Worm (Caenorhabditis elegans) whole organism, young adult: Measurements from ENCODE around the gene K07D4.6.

Experiments
- B0019.2 ChIP-seq: fragments of 200-800 bp; sonication (Bioruptor generic); conservative IDR thresholded peaks from 2 replicates; pipeline ENCODE4 v1.3.6; 2022; ENCODE audit warnings: missing genetic modification reagents, missing genetic modification characterization, missing compliant biosample characterization
- B0261.1 ChIP-seq: sonication (generic microtip); optimal IDR thresholded peaks from 2 replicates; lab custom pipeline; 2016; ENCODE audit warnings: mild to moderate bottlenecking, missing genetic modification characterization, moderate library complexity, missing compliant biosample characterization
- C06A6.2 ChIP-seq: fragments of 200-800 bp; sonication (Bioruptor generic); conservative IDR thresholded peaks from 2 replicates; pipeline ENCODE4 v1.3.6; 2022; ENCODE audit warnings: missing genetic modification characterization, missing compliant biosample characterization
- F37B4.10 ChIP-seq: fragments of 200-800 bp; sonication (Bioruptor generic); IDR thresholded peaks from 2 replicates; pipeline ENCODE4 v1.3.6; 2022; ENCODE audit warnings: missing genetic modification characterization, missing compliant biosample characterization
- F57C9.4 ChIP-seq: sonication (generic microtip); optimal IDR thresholded peaks from 2 replicates; lab custom pipeline; 2017; ENCODE audit warnings: mild to moderate bottlenecking, missing genetic modification characterization, missing compliant biosample characterization
- Y79H2A.3 ChIP-seq: fragments of 200-800 bp; sonication (Bioruptor generic); conservative IDR thresholded peaks from 2 replicates; pipeline ENCODE4 v1.3.6; 2022; ENCODE audit warnings: missing genetic modification reagents, missing genetic modification characterization, missing compliant biosample characterization
- ZK185.1 ChIP-seq: sonication (generic microtip); optimal IDR thresholded peaks from 2 replicates; lab custom pipeline; 2016; ENCODE audit warnings: mild to moderate bottlenecking, missing genetic modification characterization, missing compliant biosample characterization; ENCODE audit not compliant: poor library complexity, severe bottlenecking
- akir-1 ChIP-seq: fragments of 200-800 bp; sonication (Bioruptor generic); optimal IDR thresholded peaks from 2 replicates; lab custom pipeline; 2018; ENCODE audit warnings: mild to moderate bottlenecking, missing genetic modification characterization, moderate library complexity, missing compliant biosample characterization
- aptf-2 ChIP-seq: fragments of 200-800 bp; sonication (Bioruptor generic); conservative IDR thresholded peaks from 2 replicates; pipeline ENCODE4 v1.3.6; 2022; ENCODE audit warnings: missing genetic modification reagents, missing genetic modification characterization, missing compliant biosample characterization
- aptf-3 ChIP-seq: fragments of 200-800 bp; sonication (Bioruptor generic); IDR thresholded peaks from 2 replicates; pipeline ENCODE4 v1.3.6; 2022; ENCODE audit warnings: missing genetic modification characterization, missing compliant biosample characterization
- atf-7 ChIP-seq: sonication (generic microtip); optimal IDR thresholded peaks from 2 replicates; lab custom pipeline; 2017; ENCODE audit warnings: mild to moderate bottlenecking, missing genetic modification characterization, missing compliant biosample characterization
- athp-1 ChIP-seq: sonication (generic microtip); optimal IDR thresholded peaks from 2 replicates; lab custom pipeline; 2017; ENCODE audit warnings: mild to moderate bottlenecking, missing genetic modification characterization, missing compliant biosample characterization
- attf-3 ChIP-seq: fragments of 200-800 bp; sonication (Bioruptor generic); conservative IDR thresholded peaks from 2 replicates; pipeline ENCODE4 v1.3.6; 2022; ENCODE audit warnings: missing genetic modification reagents, missing genetic modification characterization, missing compliant biosample characterization
- attf-6 ChIP-seq: fragments of 200-800 bp; sonication (Bioruptor generic); IDR thresholded peaks from 2 replicates; pipeline ENCODE4 v1.3.6; 2022; ENCODE audit warnings: missing genetic modification reagents, missing genetic modification characterization, missing compliant biosample characterization
- bed-2 ChIP-seq: fragments of 200-800 bp; sonication (Bioruptor generic); IDR thresholded peaks from 2 replicates; pipeline ENCODE4 v1.3.6; 2022; ENCODE audit warnings: missing genetic modification reagents, missing genetic modification characterization, missing compliant biosample characterization
- cebp-1 ChIP-seq, 2 experiments: fragments of 200-800 bp in 1 of 2; sonication (Bioruptor generic) in 1 of 2; sonication (generic microtip) in 1 of 2; IDR thresholded peaks in 1 of 2; optimal IDR thresholded peaks in 1 of 2; 2 replicates each; pipeline versions ENCODE4 v1.3.6 to Lab custom; 2017 to 2022; ENCODE audit warnings: missing compliant biosample characterization in 2 of 2, missing genetic modification characterization in 2 of 2, mild to moderate bottlenecking in 1 of 2, missing genetic modification reagents in 1 of 2, moderate library complexity in 1 of 2
- ceh-27 ChIP-seq: fragments of 200-800 bp; sonication (Bioruptor generic); optimal IDR thresholded peaks from 2 replicates; lab custom pipeline; 2018; ENCODE audit warnings: mild to moderate bottlenecking, missing genetic modification characterization, moderate library complexity, missing compliant biosample characterization
- ceh-40 ChIP-seq: fragments of 200-800 bp; sonication (Bioruptor generic); IDR thresholded peaks from 2 replicates; pipeline ENCODE4 v1.3.6; 2022; ENCODE audit warnings: missing genetic modification characterization, missing compliant biosample characterization
- ceh-91 ChIP-seq: fragments of 200-800 bp; sonication (Bioruptor generic); IDR thresholded peaks from 2 replicates; pipeline ENCODE4 v1.3.6; 2022; ENCODE audit warnings: missing genetic modification reagents, missing genetic modification characterization, missing compliant biosample characterization
- dpl-1 ChIP-seq: fragments of 150-350 bp; optimal IDR thresholded peaks from 2 replicates; lab custom pipeline; 2014; ENCODE audit warnings: missing biosample characterization, missing genetic modification reagents, missing genetic modification characterization
- egl-18 ChIP-seq: fragments of 200-800 bp; sonication (Bioruptor generic); IDR thresholded peaks from 2 replicates; pipeline ENCODE4 v1.3.6; 2022; ENCODE audit warnings: missing genetic modification reagents, missing genetic modification characterization, missing compliant biosample characterization
- ekl-4 ChIP-seq: fragments of 200-800 bp; sonication (Bioruptor generic); IDR thresholded peaks from 2 replicates; pipeline ENCODE4 v1.3.6; 2022; ENCODE audit warnings: missing genetic modification reagents, missing genetic modification characterization, missing compliant biosample characterization
- ets-4 ChIP-seq: fragments of 200-800 bp; sonication (Bioruptor generic); optimal IDR thresholded peaks from 2 replicates; lab custom pipeline; 2018; ENCODE audit warnings: mild to moderate bottlenecking, missing genetic modification characterization, missing compliant biosample characterization
- hlh-12 ChIP-seq: sonication (generic microtip); optimal IDR thresholded peaks from 2 replicates; lab custom pipeline; 2016; ENCODE audit warnings: missing genetic modification characterization, missing compliant biosample characterization
- hmg-20 ChIP-seq: fragments of 200-800 bp; sonication (Bioruptor generic); IDR thresholded peaks from 2 replicates; pipeline ENCODE4 v1.3.6; 2022; ENCODE audit warnings: missing genetic modification reagents, missing genetic modification characterization, missing compliant biosample characterization
- lin-26 ChIP-seq: fragments of 200-800 bp; sonication (Bioruptor generic); IDR thresholded peaks from 2 replicates; pipeline ENCODE4 v1.3.6; 2022; ENCODE audit warnings: missing genetic modification reagents, missing genetic modification characterization, missing compliant biosample characterization
- lin-54 ChIP-seq: fragments of 200-800 bp; sonication (Bioruptor generic); optimal IDR thresholded peaks from 2 replicates; lab custom pipeline; 2018; ENCODE audit warnings: mild to moderate bottlenecking, missing genetic modification characterization, missing compliant biosample characterization
- lsl-1 ChIP-seq: fragments of 200-800 bp; sonication (Bioruptor generic); optimal IDR thresholded peaks from 2 replicates; lab custom pipeline; 2018; ENCODE audit warnings: mild to moderate bottlenecking, missing genetic modification characterization, moderate library complexity, missing compliant biosample characterization
- mes-4 ChIP-seq: sonication (generic microtip); optimal IDR thresholded peaks from 2 replicates; lab custom pipeline; 2016; ENCODE audit warnings: missing genotype, missing genetic modification characterization, missing compliant biosample characterization
- nfyb-1 ChIP-seq: fragments of 200-800 bp; sonication (Bioruptor generic); IDR thresholded peaks from 2 replicates; pipeline ENCODE4 v1.3.6; 2022; ENCODE audit warnings: missing genetic modification reagents, missing genetic modification characterization, missing compliant biosample characterization
- nhr-179 ChIP-seq: sonication (generic microtip); optimal IDR thresholded peaks from 2 replicates; lab custom pipeline; 2016; ENCODE audit warnings: mild to moderate bottlenecking, missing genetic modification characterization, missing compliant biosample characterization
- nhr-80 ChIP-seq: sonication (generic microtip); optimal IDR thresholded peaks from 2 replicates; lab custom pipeline; 2016; ENCODE audit warnings: missing genetic modification characterization, missing compliant biosample characterization
- pbrm-1 ChIP-seq: fragments of 200-800 bp; sonication (Bioruptor generic); IDR thresholded peaks from 2 replicates; pipeline ENCODE4 v1.3.6; 2022; ENCODE audit warnings: missing genetic modification reagents, missing genetic modification characterization, missing compliant biosample characterization
- pha-4 ChIP-seq: fragments of 150-350 bp; sonication (generic microtip); optimal IDR thresholded peaks from 2 replicates; lab custom pipeline; 2014; ENCODE audit warnings: missing biosample characterization, missing genetic modification reagents, missing genetic modification characterization
- snpc-1.1 ChIP-seq: sonication (generic microtip); optimal IDR thresholded peaks from 2 replicates; lab custom pipeline; 2017; ENCODE audit warnings: missing genetic modification characterization, mild to moderate bottlenecking, missing compliant biosample characterization, antibody characterized with exemption, moderate library complexity, missing genotype, missing genetic modification reagents; ENCODE audit not compliant: insufficient read depth
- snpc-4 ChIP-seq, 5 experiments: fragments of 150-350 bp in 1 of 5; sonication (generic microtip) in 4 of 5; optimal IDR thresholded peaks; 2 replicates each; lab custom pipeline; 2014 to 2018; ENCODE audit warnings: missing genetic modification characterization in 5 of 5, missing biosample characterization in 3 of 5, antibody characterized with exemption in 2 of 5, mild to moderate bottlenecking in 2 of 5, missing compliant biosample characterization in 2 of 5, missing genotype in 2 of 5, moderate library complexity in 2 of 5, missing genetic modification reagents in 1 of 5
- sptf-2 ChIP-seq: fragments of 200-800 bp; sonication (Bioruptor generic); optimal IDR thresholded peaks from 2 replicates; lab custom pipeline; 2018; ENCODE audit warnings: mild to moderate bottlenecking, missing genetic modification characterization, missing compliant biosample characterization
- tlf-1 ChIP-seq: fragments of 200-800 bp; sonication (Bioruptor generic); optimal IDR thresholded peaks from 2 replicates; lab custom pipeline; 2018; ENCODE audit warnings: mild to moderate bottlenecking, missing genetic modification characterization, missing compliant biosample characterization
- unc-130 ChIP-seq: sonication (generic microtip); optimal IDR thresholded peaks from 2 replicates; lab custom pipeline; 2016; ENCODE audit warnings: missing genetic modification reagents, missing genetic modification characterization, missing compliant biosample characterization
- zfh-2 ChIP-seq: fragments of 200-800 bp; sonication (Bioruptor generic); conservative IDR thresholded peaks from 2 replicates; pipeline ENCODE4 v1.3.6; 2022; ENCODE audit warnings: missing genetic modification reagents, missing genetic modification characterization, missing compliant biosample characterization
- ztf-25 ChIP-seq: fragments of 200-800 bp; sonication (Bioruptor generic); IDR thresholded peaks from 2 replicates; pipeline ENCODE4 v1.3.6; 2022; ENCODE audit warnings: missing genetic modification reagents, missing genetic modification characterization, missing compliant biosample characterization
- ztf-28 ChIP-seq: fragments of 200-800 bp; sonication (Bioruptor generic); IDR thresholded peaks from 2 replicates; pipeline ENCODE4 v1.3.6; 2022; ENCODE audit warnings: missing genetic modification reagents, missing genetic modification characterization, missing compliant biosample characterization

Gene K07D4.6

ce11 chrII:4004614-4005013 is 13.9 kb downstream of the K07D4.6 start, which contains the start of gene ephx-1:
Gene ephx-1, plus strand, starts transcription at chrII:4004914.
- no peak for TF ChIP-seq nhr-179 (tag; lab: Kevin White, UChicago)
- TF ChIP-seq hmg-20 (GFP tag; lab: Robert Waterston, UW): no peak
- no peak for TF ChIP-seq ets-4 (GFP tag; lab: Kevin White, UChicago)
- TF ChIP-seq akir-1 (GFP tag; lab: Kevin White, UChicago): no peak
- no peak for TF ChIP-seq snpc-4 (GFP tag; optimal IDR thresholded peaks at IDR 0.05; lab: Kevin White, UChicago)
- TF ChIP-seq snpc-4 (tag; optimal IDR thresholded peaks at IDR 0.05; lab: Kevin White, UChicago): no peak
- TF ChIP-seq lin-54 (GFP tag; lab: Kevin White, UChicago): no peak
- no peak for TF ChIP-seq ztf-25 (GFP tag; lab: Robert Waterston, UW)
- TF ChIP-seq cebp-1 (GFP tag; IDR thresholded peaks at IDR 0.05; lab: Robert Waterston, UW): no peak
- no peak for TF ChIP-seq cebp-1 (tag; optimal IDR thresholded peaks at IDR 0.05; lab: Kevin White, UChicago)
- no peak for TF ChIP-seq B0019.2 (GFP tag; lab: Robert Waterston, UW)
- no peak for TF ChIP-seq aptf-3 (GFP tag; lab: Robert Waterston, UW)
- TF ChIP-seq pha-4 (tag; lab: Kevin White, UChicago): no peak
- no peak for TF ChIP-seq ZK185.1
- TF ChIP-seq B0261.1: no peak
- TF ChIP-seq nfyb-1 (GFP tag; lab: Robert Waterston, UW): no peak
- no peak for TF ChIP-seq C06A6.2
- TF ChIP-seq ceh-27 (GFP tag; lab: Kevin White, UChicago): no peak
- no peak for TF ChIP-seq zfh-2 (GFP tag; lab: Robert Waterston, UW)
- no peak for TF ChIP-seq ztf-28 (GFP tag; lab: Robert Waterston, UW)
- no peak for TF ChIP-seq dpl-1 (GFP tag; lab: Kevin White, UChicago)
- no peak for TF ChIP-seq egl-18 (GFP tag; lab: Robert Waterston, UW)

ce11 chrII:4002134-4002533 is 16.4 kb downstream of the K07D4.6 start:
- TF ChIP-seq lin-26 (GFP tag; lab: Robert Waterston, UW) (no peak), mes-4 (tag; lab: Kevin White, UChicago) (no peak), ceh-40 (GFP tag; lab: Robert Waterston, UW) (no peak), hlh-12 (tag; lab: Kevin White, UChicago) (no peak), B0261.1 (no peak), bed-2 (no peak), Y79H2A.3 (GFP tag; lab: Robert Waterston, UW) (no peak), F57C9.4 (tag; lab: Kevin White, UChicago) (no peak), ztf-25 (GFP tag; lab: Robert Waterston, UW) (no peak), zfh-2 (GFP tag; lab: Robert Waterston, UW) (no peak), pbrm-1 (GFP tag; lab: Robert Waterston, UW) (no peak), athp-1 (tag; lab: Kevin White, UChicago) (no peak)

- TF ChIP-seq atf-7 (tag; lab: Kevin White, UChicago) (no peak), aptf-2 (GFP tag; lab: Robert Waterston, UW) (no peak), tlf-1 (GFP tag; lab: Kevin White, UChicago) (no peak), C06A6.2 (no peak), Y79H2A.3 (GFP tag; lab: Robert Waterston, UW) (no peak), snpc-1.1 (tag; lab: Kevin White, UChicago) (no peak), unc-130 (GFP tag; lab: Kevin White, UChicago) (no peak), lsl-1 (GFP tag; lab: Kevin White, UChicago) (no peak), sptf-2 (GFP tag; lab: Kevin White, UChicago) (no peak), F37B4.10 (GFP tag; lab: Robert Waterston, UW) (no peak), mes-4 (tag; lab: Kevin White, UChicago) (no peak), nfyb-1 (GFP tag; lab: Robert Waterston, UW) (no peak), nhr-80 (tag; lab: Kevin White, UChicago) (no peak), ceh-91 (GFP tag; lab: Robert Waterston, UW) (no peak), ceh-40 (GFP tag; lab: Robert Waterston, UW) (no peak), attf-6 (GFP tag; lab: Robert Waterston, UW) (no peak), attf-3 (GFP tag; lab: Robert Waterston, UW) (no peak), ekl-4 (GFP tag; lab: Robert Waterston, UW) (no peak)
Measured at ce11 chrII:4000430-4000829, 18.1 kb downstream of the K07D4.6 start.
